Fruit fly (Drosophila melanogaster) whole organism, embryonic: Measurements from ENCODE around the gene CG13117.

Source experiments
- ATbp ChIP-seq: fragments of 200-800 bp; sonication (Bioruptor generic); optimal IDR thresholded peaks from 2 replicates; lab custom pipeline; 2017; ENCODE audit warnings: missing biosample characterization, mild to moderate bottlenecking, missing genetic modification characterization, missing genetic modification reagents
- Bdp1 ChIP-seq: fragments of 200-800 bp; sonication (Bioruptor generic); optimal IDR thresholded peaks from 3 replicates; lab custom pipeline; 2016; ENCODE audit warnings: missing biosample characterization, missing genetic modification characterization
- CG10267 ChIP-seq: fragments of 200-800 bp; sonication (Bioruptor generic); optimal IDR thresholded peaks from 2 replicates; lab custom pipeline; 2018; ENCODE audit warnings: missing biosample characterization, mild to moderate bottlenecking, missing genetic modification characterization, moderate library complexity
- CG10959 ChIP-seq: fragments of 200-800 bp; sonication (Bioruptor generic); IDR thresholded peaks from 2 replicates; pipeline ENCODE4 v1.3.6; 2022; ENCODE audit warnings: missing biosample characterization, missing genetic modification characterization
- CG11456 ChIP-seq: fragments of 200-800 bp; sonication (Bioruptor generic); IDR thresholded peaks from 3 replicates; pipeline ENCODE4 v1.3.6; 2022; ENCODE audit warnings: missing biosample characterization, missing genetic modification characterization
- CG11560 ChIP-seq: fragments of 200-800 bp; sonication (Bioruptor generic); IDR thresholded peaks from 3 replicates; pipeline ENCODE4 v1.3.6; 2022; ENCODE audit warnings: missing biosample characterization, missing genetic modification characterization
- CG13424 ChIP-seq: fragments of 200-800 bp; sonication (Bioruptor generic); optimal IDR thresholded peaks from 2 replicates; lab custom pipeline; 2019; ENCODE audit warnings: missing biosample characterization, mild to moderate bottlenecking, missing genetic modification characterization, moderate library complexity
- CG1603 ChIP-seq: fragments of 200-800 bp; sonication (Bioruptor generic); optimal IDR thresholded peaks from 2 replicates; lab custom pipeline; 2019; ENCODE audit warnings: missing biosample characterization, mild to moderate bottlenecking, missing genetic modification characterization, moderate library complexity
- CG1792 ChIP-seq: fragments of 200-800 bp; sonication (Bioruptor generic); optimal IDR thresholded peaks from 2 replicates; lab custom pipeline; 2016; ENCODE audit warnings: missing biosample characterization, missing genetic modification characterization
- CG1832 ChIP-seq: fragments of 200-800 bp; sonication (Bioruptor generic); optimal IDR thresholded peaks from 2 replicates; lab custom pipeline; 2017; ENCODE audit warnings: missing biosample characterization, mild to moderate bottlenecking, missing genetic modification characterization, inconsistent platforms
- CG18599 ChIP-seq: fragments of 200-800 bp; sonication (Bioruptor generic); optimal IDR thresholded peaks from 3 replicates; lab custom pipeline; 2017; ENCODE audit warnings: missing biosample characterization, missing genetic modification characterization, mild to moderate bottlenecking, moderate library complexity, missing genetic modification reagents
- CG2199 ChIP-seq: fragments of 200-800 bp; sonication (Bioruptor generic); IDR thresholded peaks from 3 replicates; pipeline ENCODE4 v1.3.6; 2022; ENCODE audit warnings: missing biosample characterization, missing genetic modification characterization
- CG2678 ChIP-seq: fragments of 200-800 bp; sonication (Bioruptor generic); optimal IDR thresholded peaks from 3 replicates; lab custom pipeline; 2019; ENCODE audit warnings: missing biosample characterization, mild to moderate bottlenecking, missing genetic modification characterization, moderate library complexity
- CG3065 ChIP-seq: fragments of 200-800 bp; sonication (Bioruptor generic); optimal IDR thresholded peaks from 2 replicates; lab custom pipeline; 2016; ENCODE audit warnings: missing biosample characterization, missing genetic modification characterization
- CG33557 ChIP-seq: fragments of 200-800 bp; sonication (Bioruptor generic); optimal IDR thresholded peaks from 2 replicates; lab custom pipeline; 2019; ENCODE audit warnings: missing biosample characterization, mild to moderate bottlenecking, missing genetic modification characterization, moderate library complexity
- CG3726 ChIP-seq: fragments of 200-800 bp; sonication (Bioruptor generic); IDR thresholded peaks from 3 replicates; pipeline ENCODE4, ENCODE4 v1.3.6; 2022; ENCODE audit warnings: missing biosample characterization, missing genetic modification characterization
- CG43689 ChIP-seq: fragments of 200-800 bp; sonication (Bioruptor generic); IDR thresholded peaks from 2 replicates; pipeline ENCODE4 v1.3.6; 2022; ENCODE audit warnings: missing biosample characterization, missing genetic modification characterization
- CG4820 ChIP-seq: fragments of 200-800 bp; sonication (Bioruptor generic); optimal IDR thresholded peaks from 3 replicates; lab custom pipeline; 2016; ENCODE audit warnings: missing biosample characterization, missing genetic modification characterization
- CG4854 ChIP-seq: fragments of 200-800 bp; sonication (Bioruptor generic); optimal IDR thresholded peaks from 2 replicates; lab custom pipeline; 2016; ENCODE audit warnings: missing biosample characterization, missing genetic modification characterization, inconsistent platforms
- CG7357 ChIP-seq: fragments of 200-800 bp; sonication (Bioruptor generic); IDR thresholded peaks from 3 replicates; pipeline ENCODE4 v1.3.6; 2022; ENCODE audit warnings: missing biosample characterization, missing genetic modification characterization
- CG7928 ChIP-seq: fragments of 200-800 bp; sonication (Bioruptor generic); optimal IDR thresholded peaks from 2 replicates; lab custom pipeline; 2017; ENCODE audit warnings: missing biosample characterization, mild to moderate bottlenecking, missing genetic modification characterization
- CG8478 ChIP-seq: fragments of >200 bp; optimal IDR thresholded peaks from 2 replicates; lab custom pipeline; 2018
- CHES-1-like ChIP-seq: fragments of 200-800 bp; sonication (Bioruptor generic); optimal IDR thresholded peaks from 2 replicates; lab custom pipeline; 2016; ENCODE audit warnings: missing biosample characterization, missing genetic modification characterization
- Chrac-16 ChIP-seq: fragments of 200-800 bp; sonication (Bioruptor generic); optimal IDR thresholded peaks from 3 replicates; lab custom pipeline; 2016; ENCODE audit warnings: missing biosample characterization, missing genetic modification characterization
- Dad ChIP-seq: fragments of 200-800 bp; sonication (Bioruptor generic); optimal IDR thresholded peaks from 3 replicates; lab custom pipeline; 2016; ENCODE audit warnings: missing biosample characterization, missing genetic modification characterization
- Doc3 ChIP-seq: fragments of 200-800 bp; sonication (Bioruptor generic); IDR thresholded peaks from 3 replicates; pipeline ENCODE4 v1.3.6; 2022; ENCODE audit warnings: missing biosample characterization, missing genetic modification characterization; ENCODE audit not compliant: partially characterized antibody
- Dp ChIP-seq: fragments of 200-800 bp; sonication (Bioruptor generic); optimal IDR thresholded peaks from 2 replicates; lab custom pipeline; 2018; ENCODE audit warnings: missing biosample characterization, mild to moderate bottlenecking, missing genetic modification characterization, moderate library complexity
- H15 ChIP-seq: fragments of 200-800 bp; sonication (Bioruptor generic); IDR thresholded peaks from 3 replicates; pipeline ENCODE4 v1.3.6; 2022; ENCODE audit warnings: missing biosample characterization, missing genetic modification characterization
- HLH4C ChIP-seq: fragments of 200-800 bp; sonication (Bioruptor generic); IDR thresholded peaks from 3 replicates; pipeline ENCODE4 v1.3.6; 2022; ENCODE audit warnings: missing biosample characterization, missing genetic modification characterization; ENCODE audit not compliant: partially characterized antibody
- Hsf ChIP-seq: fragments of 200-800 bp; sonication (Bioruptor generic); optimal IDR thresholded peaks from 3 replicates; lab custom pipeline; 2016; ENCODE audit warnings: missing biosample characterization, missing genetic modification characterization
- MESR4 ChIP-seq: fragments of 200-800 bp; sonication (Bioruptor generic); optimal IDR thresholded peaks from 2 replicates; lab custom pipeline; 2018; ENCODE audit warnings: missing biosample characterization, mild to moderate bottlenecking, missing genetic modification characterization, moderate library complexity
- Opbp ChIP-seq: fragments of 200-800 bp; sonication (Bioruptor generic); IDR thresholded peaks from 3 replicates; pipeline ENCODE4 v1.3.6; 2022; ENCODE audit warnings: missing biosample characterization, missing genetic modification characterization; ENCODE audit not compliant: partially characterized antibody
- Taf1 ChIP-seq: fragments of 200-800 bp; sonication (Bioruptor generic); IDR thresholded peaks from 2 replicates; pipeline ENCODE4 v1.3.6; 2022; ENCODE audit warnings: missing biosample characterization, missing genetic modification characterization
- Xrp1 ChIP-seq: fragments of 200-800 bp; sonication (Bioruptor generic); IDR thresholded peaks from 2 replicates; pipeline ENCODE4 v1.3.6; 2022; ENCODE audit warnings: missing biosample characterization, missing genetic modification characterization
- bbx ChIP-seq: fragments of 200-800 bp; sonication (Bioruptor generic); IDR thresholded peaks from 2 replicates; pipeline ENCODE4 v1.3.6; 2022; ENCODE audit warnings: missing biosample characterization, missing genetic modification characterization; ENCODE audit not compliant: partially characterized antibody
- bowl ChIP-seq: fragments of 200-800 bp; sonication (Bioruptor generic); IDR thresholded peaks from 2 replicates; pipeline ENCODE4 v1.3.6; 2022; ENCODE audit warnings: missing biosample characterization, missing genetic modification characterization
- cg ChIP-seq: fragments of 200-800 bp; sonication (Bioruptor generic); optimal IDR thresholded peaks from 3 replicates; lab custom pipeline; 2019; ENCODE audit warnings: missing biosample characterization, mild to moderate bottlenecking, missing genetic modification characterization, moderate library complexity
- crol ChIP-seq: fragments of 200-800 bp; sonication (Bioruptor generic); IDR thresholded peaks from 2 replicates; pipeline ENCODE4 v1.3.6; 2022; ENCODE audit warnings: missing biosample characterization, missing genetic modification characterization
- dpn ChIP-seq, 2 experiments: fragments of 200-800 bp; sonication (Bioruptor generic); optimal IDR thresholded peaks; 3 replicates each; lab custom pipeline; 2016; ENCODE audit warnings: missing biosample characterization in 2 of 2, missing genetic modification characterization in 2 of 2
- exex ChIP-seq: fragments of 200-800 bp; sonication (Bioruptor generic); optimal IDR thresholded peaks from 4 replicates; lab custom pipeline; 2018; ENCODE audit warnings: missing biosample characterization, mild to moderate bottlenecking, missing genetic modification characterization, moderate library complexity
- gcm ChIP-seq: fragments of 200-800 bp; sonication (Bioruptor generic); optimal IDR thresholded peaks from 2 replicates; lab custom pipeline; 2019; ENCODE audit warnings: missing biosample characterization, mild to moderate bottlenecking, missing genetic modification characterization, moderate library complexity
- kah ChIP-seq: fragments of 200-800 bp; sonication (Bioruptor generic); optimal IDR thresholded peaks from 2 replicates; lab custom pipeline; 2018; ENCODE audit warnings: missing biosample characterization, mild to moderate bottlenecking, missing genetic modification characterization
- lbe ChIP-seq: fragments of 200-800 bp; sonication (Bioruptor generic); optimal IDR thresholded peaks from 2 replicates; lab custom pipeline; 2016; ENCODE audit warnings: missing biosample characterization, mild to moderate bottlenecking, missing genetic modification characterization
- mirr ChIP-seq: fragments of 200-800 bp; sonication (Bioruptor generic); optimal IDR thresholded peaks from 3 replicates; lab custom pipeline; 2018; ENCODE audit warnings: missing biosample characterization, mild to moderate bottlenecking, missing genetic modification characterization
- repo ChIP-seq: fragments of 200-800 bp; sonication (Bioruptor generic); optimal IDR thresholded peaks from 2 replicates; lab custom pipeline; 2016; ENCODE audit warnings: missing biosample characterization, missing genetic modification characterization
- shn ChIP-seq: fragments of 200-800 bp; sonication (Bioruptor generic); optimal IDR thresholded peaks from 3 replicates; lab custom pipeline; 2016; ENCODE audit warnings: missing biosample characterization, missing genetic modification characterization
- slbo ChIP-seq: fragments of 200-800 bp; sonication (Bioruptor generic); IDR thresholded peaks from 2 replicates; pipeline ENCODE4 v1.3.6; 2022; ENCODE audit warnings: missing biosample characterization, missing genetic modification characterization
- sob ChIP-seq: fragments of 200-800 bp; sonication (Bioruptor generic); IDR thresholded peaks from 2 replicates; pipeline ENCODE4 v1.3.6; 2022; ENCODE audit warnings: missing biosample characterization, missing genetic modification characterization
- twi ChIP-seq: fragments of 200-800 bp; optimal IDR thresholded peaks from 2 replicates; lab custom pipeline; 2019; ENCODE audit warnings: missing biosample characterization, mild to moderate bottlenecking, missing genetic modification characterization, moderate library complexity
- vfl ChIP-seq: fragments of 200-800 bp; sonication (Bioruptor generic); optimal IDR thresholded peaks from 2 replicates; lab custom pipeline; 2016; ENCODE audit warnings: missing biosample characterization, missing genetic modification characterization
- wor ChIP-seq: fragments of 200-800 bp; sonication (Bioruptor generic); IDR thresholded peaks from 2 replicates; pipeline ENCODE4 v1.3.6; 2022; ENCODE audit warnings: missing biosample characterization, missing genetic modification characterization
- z ChIP-seq: fragments of 200-800 bp; sonication (Bioruptor generic); IDR thresholded peaks from 3 replicates; pipeline ENCODE4 v1.3.6; 2022; ENCODE audit warnings: missing biosample characterization, missing genetic modification characterization

CG13117 gene

DNA sequence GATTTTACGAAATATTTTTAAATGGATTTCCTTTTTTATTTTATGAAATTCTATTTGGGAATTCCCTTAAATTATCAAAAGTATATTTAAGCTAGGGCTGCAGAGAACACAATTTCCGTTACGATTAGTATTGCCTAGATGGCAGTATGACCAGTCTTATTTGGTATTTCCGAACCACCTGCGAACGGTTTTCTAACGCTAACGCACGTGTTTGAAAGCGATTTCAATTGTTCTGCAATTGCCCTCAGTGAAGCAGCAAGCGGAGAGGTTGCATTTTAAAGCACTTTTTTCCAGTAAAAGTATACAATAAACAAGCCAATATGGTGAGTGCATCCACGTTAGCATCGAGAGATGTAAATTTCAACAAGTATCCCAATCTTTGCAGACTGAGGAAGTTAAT is 36.8 kb upstream of the CG13117 start, which contains the start of gene hoip (continued):
- TF ChIP-seq wor (GFP tag; lab: Robert Waterston, UW), result no peak
- no peak for TF ChIP-seq Hsf (GFP tag; lab: Kevin White, UChicago)
- no peak for TF ChIP-seq sob (GFP tag; lab: Robert Waterston, UW)
- no peak for TF ChIP-seq CG1832 (GFP tag; lab: Kevin White, UChicago)
- TF ChIP-seq Bdp1 (GFP tag; lab: Kevin White, UChicago), result no peak
- no peak for TF ChIP-seq CG43689 (GFP tag; lab: Robert Waterston, UW)
- TF ChIP-seq CG10267 (tag; lab: Kevin White, UChicago), result peak; percentile 30
- no peak for TF ChIP-seq dpn (GFP tag; optimal IDR thresholded peaks at IDR 0.05; lab: Kevin White, UChicago)
- TF ChIP-seq CG11456, result no peak
- no peak for TF ChIP-seq shn
- no peak for TF ChIP-seq CG4854 (GFP tag; lab: Kevin White, UChicago)
- TF ChIP-seq Dad (GFP tag; lab: Kevin White, UChicago), result no peak
- peak; percentile 54 for TF ChIP-seq Opbp (GFP tag; lab: Robert Waterston, UW)
- TF ChIP-seq CG3065 (GFP tag; lab: Kevin White, UChicago), result no peak
- TF ChIP-seq CG7357 (GFP tag; lab: Robert Waterston, UW), result no peak
- TF ChIP-seq bowl, result no peak
- TF ChIP-seq gcm, result no peak
- no peak for TF ChIP-seq CG8478 (lab: Kevin White, UChicago)
- 0 out of 3 replicates have a peak, but pooled peaks have one; percentile 33 for TF ChIP-seq CG2199 (GFP tag; lab: Robert Waterston, UW)
- no peak for TF ChIP-seq CG13424 (tag; lab: Kevin White, UChicago)
- TF ChIP-seq CG1792 (GFP tag; lab: Kevin White, UChicago), result no peak
- no peak for TF ChIP-seq z (GFP tag; lab: Robert Waterston, UW)
- TF ChIP-seq ATbp, result no peak
- no peak for TF ChIP-seq CG18599
- TF ChIP-seq CG7928 (GFP tag; lab: Kevin White, UChicago), result peak; percentile 89
- no peak for TF ChIP-seq repo (GFP tag; lab: Kevin White, UChicago)
- TF ChIP-seq bbx (GFP tag; lab: Robert Waterston, UW), result peak; percentile 54; the same call in 1 of the 2 replicates
- peak; percentile 52 for TF ChIP-seq Dp
- peak; percentile 20; the same call in 1 of the 3 replicates for TF ChIP-seq HLH4C (GFP tag; lab: Robert Waterston, UW)
- no peak for TF ChIP-seq twi (tag; lab: Kevin White, UChicago)
- no peak for TF ChIP-seq cg
- no peak for TF ChIP-seq Doc3 (GFP tag; lab: Robert Waterston, UW)
- no peak for TF ChIP-seq CG2678 (tag; lab: Kevin White, UChicago)
- TF ChIP-seq mirr (GFP tag; lab: Kevin White, UChicago), result no peak
- no peak for TF ChIP-seq CHES-1-like
- no peak for TF ChIP-seq Taf1 (GFP tag; lab: Robert Waterston, UW)
- TF ChIP-seq kah (GFP tag; lab: Kevin White, UChicago), result peak; percentile 30
- no peak for TF ChIP-seq CG11560
- TF ChIP-seq H15 (GFP tag; lab: Robert Waterston, UW), result no peak
- no peak for TF ChIP-seq vfl (GFP tag; lab: Kevin White, UChicago)
- TF ChIP-seq Chrac-16, result no peak
- TF ChIP-seq CG33557 (GFP tag; lab: Kevin White, UChicago), result no peak
- TF ChIP-seq slbo, result no peak
- no peak for TF ChIP-seq CG10959
- TF ChIP-seq crol (GFP tag; lab: Robert Waterston, UW), result no peak
- TF ChIP-seq CG4820 (GFP tag; lab: Kevin White, UChicago), result no peak
- TF ChIP-seq exex, result no peak
- no peak for TF ChIP-seq CG3726 (GFP tag; lab: Robert Waterston, UW)
- no peak for TF ChIP-seq lbe (GFP tag; lab: Kevin White, UChicago)
- TF ChIP-seq MESR4 (GFP tag; lab: Kevin White, UChicago), result peak; percentile 73
- peak; percentile 58 for TF ChIP-seq CG1603
- TF ChIP-seq Xrp1 (GFP tag; lab: Robert Waterston, UW), result no peak
